Worm (Caenorhabditis elegans) whole organism, L2 larva: Measurements from ENCODE around the gene dhs-5.

ENCODE experiments used
- alr-1 ChIP-seq: fragments of 150-350 bp; optimal IDR thresholded peaks from 2 replicates; lab custom pipeline; 2014; ENCODE audit warnings: missing biosample characterization, missing genetic modification characterization
- aly-2 ChIP-seq: fragments of 150-350 bp; optimal IDR thresholded peaks from 2 replicates; lab custom pipeline; 2014; ENCODE audit warnings: missing biosample characterization, missing genetic modification characterization
- ama-1 ChIP-seq: fragments of 150-350 bp; optimal IDR thresholded peaks from 2 replicates; lab custom pipeline; 2018; ENCODE audit warnings: inconsistent platforms
- ceh-82 ChIP-seq: fragments of 150-350 bp; optimal IDR thresholded peaks from 2 replicates; lab custom pipeline; 2014; ENCODE audit warnings: missing biosample characterization, missing genetic modification characterization
- elt-1 ChIP-seq: fragments of 150-350 bp; optimal IDR thresholded peaks from 2 replicates; lab custom pipeline; 2014; ENCODE audit warnings: missing biosample characterization, missing genetic modification characterization
- lsy-2 ChIP-seq, 2 experiments: fragments of 150-350 bp in 1 of 2; sonication (generic microtip) in 1 of 2; optimal IDR thresholded peaks; 2 replicates each; lab custom pipeline; 2014 to 2017; ENCODE audit warnings: missing biosample characterization in 2 of 2, missing genetic modification characterization in 2 of 2
- nhr-12 ChIP-seq: fragments of 150-350 bp; optimal IDR thresholded peaks from 2 replicates; lab custom pipeline; 2014; ENCODE audit warnings: missing biosample characterization, missing genetic modification characterization
- nhr-6 ChIP-seq: fragments of 150-350 bp; optimal IDR thresholded peaks from 2 replicates; lab custom pipeline; 2014; ENCODE audit warnings: missing biosample characterization, missing genetic modification characterization
- nhr-77 ChIP-seq: fragments of 150-350 bp; optimal IDR thresholded peaks from 2 replicates; lab custom pipeline; 2014; ENCODE audit warnings: missing biosample characterization, missing genetic modification characterization
- unc-62 ChIP-seq: fragments of 150-350 bp; optimal IDR thresholded peaks from 2 replicates; lab custom pipeline; 2014; ENCODE audit warnings: missing biosample characterization, missing genetic modification reagents, missing genetic modification characterization

DNA sequence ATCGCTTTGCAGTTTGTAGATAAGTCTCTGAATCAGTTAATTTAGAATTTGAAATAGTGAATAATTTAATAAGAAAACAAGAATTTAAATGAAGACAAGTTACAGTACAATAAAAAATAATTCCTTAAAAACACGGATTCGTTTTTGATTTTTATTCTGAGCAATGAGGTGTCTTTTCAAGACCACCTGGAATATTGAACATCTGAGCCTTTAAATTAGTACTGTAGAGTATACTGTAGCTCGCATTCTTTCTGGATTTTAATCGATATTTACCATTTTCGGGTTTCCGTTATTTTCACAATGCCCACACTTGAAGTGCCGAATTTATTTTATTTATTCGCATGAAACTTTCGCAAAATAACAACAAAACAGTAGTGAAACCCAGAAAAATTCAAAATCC is 29.8 kb upstream of the dhs-5 start, which contains the start of gene F07F6.7:
- no peak for TF ChIP-seq nhr-77 (tag; lab: Kevin White, UChicago)
- TF ChIP-seq lsy-2 (tag; optimal IDR thresholded peaks at IDR 0.05; lab: Kevin White, UChicago) = peak in 1 of 2 experiments; percentile 33
- TF ChIP-seq nhr-12 = no peak
- no peak for TF ChIP-seq nhr-6 (tag; lab: Kevin White, UChicago)
- no peak for TF ChIP-seq ceh-82 (tag; lab: Kevin White, UChicago)
- no peak for TF ChIP-seq alr-1
- no peak for TF ChIP-seq elt-1 (tag; lab: Kevin White, UChicago)
- TF ChIP-seq unc-62 (GFP tag; lab: Kevin White, UChicago) = no peak
- no peak for TF ChIP-seq aly-2 (tag; lab: Kevin White, UChicago)
- no peak for TF ChIP-seq ama-1 (lab: Kevin White, UChicago)
